Fruit fly (Drosophila melanogaster): Measurements from ENCODE around the gene Manf.

Gene Manf

DNA sequence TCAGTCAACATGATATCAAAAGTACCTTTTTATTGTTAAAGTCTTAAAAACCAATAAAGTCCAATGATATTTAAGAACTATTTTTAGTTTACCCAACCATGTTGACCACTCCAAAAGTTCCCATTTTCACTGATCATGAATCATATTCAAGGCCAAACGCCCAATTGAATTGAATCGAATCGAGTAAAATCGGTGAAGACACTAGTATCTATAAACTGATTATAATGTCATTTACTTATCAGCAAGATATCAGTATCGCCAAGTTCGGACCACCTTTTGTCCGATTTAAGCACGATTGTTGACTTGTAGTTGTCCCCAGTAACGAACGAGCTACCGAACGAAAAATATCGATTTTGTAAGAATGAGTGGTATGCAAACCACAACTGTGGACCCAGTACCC lies 26.1 kb upstream of the Manf start, which contains the start of gene CG6901:
Gene CG6901, plus strand, starts transcription at position 323 of the 400 bp plus-strand sequence.
- TF ChIP-seq dsf (GFP tag; optimal IDR thresholded peaks at IDR 0.05; ENCODE audit: borderline replicate concordance) (no peak), Hr78 (GFP tag; optimal IDR thresholded peaks at IDR 0.05) (no peak), Abd-B (GFP tag; optimal IDR thresholded peaks at IDR 0.05) (no peak), tai (GFP tag; optimal IDR thresholded peaks at IDR 0.05) (no peak), jim (GFP tag; optimal IDR thresholded peaks at IDR 0.05) (no peak), Hnf4 (GFP tag; optimal IDR thresholded peaks at IDR 0.05) (no peak), Dfd (GFP tag; optimal IDR thresholded peaks at IDR 0.05) (no peak), Myc (optimal IDR thresholded peaks at IDR 0.05) (no peak), Sp1 (GFP tag; optimal IDR thresholded peaks at IDR 0.05) (no peak)

DNA sequence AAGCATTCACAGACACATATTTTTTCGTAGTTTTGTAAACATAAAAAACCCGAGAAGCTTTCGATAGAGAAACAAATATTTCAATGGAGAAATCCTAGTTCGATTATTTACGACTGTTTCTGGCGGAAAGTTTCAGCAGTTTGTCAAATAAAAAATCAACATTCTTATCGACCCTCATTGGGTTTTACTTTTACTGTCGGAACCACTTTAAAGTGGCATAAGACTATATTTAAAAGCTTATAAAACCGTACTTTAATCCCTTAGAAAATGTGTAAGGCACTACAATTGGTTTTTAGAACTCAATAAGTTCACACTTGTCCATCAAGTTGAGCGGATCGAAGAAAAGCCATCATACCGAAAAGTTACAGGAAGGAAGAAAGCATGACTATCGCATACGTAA lies 24.0 kb upstream of the Manf start, which contains the start of gene CG17929:
Gene CG17929, plus strand, starts transcription at position 301 of the 400 bp plus-strand sequence.
- TF ChIP-seq woc (GFP tag; optimal IDR thresholded peaks at IDR 0.05) (no peak), Hr83 (GFP tag; optimal IDR thresholded peaks at IDR 0.05; ENCODE audit: poor library complexity, severe bottlenecking) (no peak), foxo (GFP tag; optimal IDR thresholded peaks at IDR 0.05) (no peak), ey (GFP tag; optimal IDR thresholded peaks at IDR 0.05) (no peak), Jra (GFP tag; optimal IDR thresholded peaks at IDR 0.05) (no peak), dmrt93B (GFP tag; optimal IDR thresholded peaks at IDR 0.05) (no peak), CrebA (GFP tag; optimal IDR thresholded peaks at IDR 0.05; ENCODE audit: borderline replicate concordance) (no peak), OdsH (GFP tag; optimal IDR thresholded peaks at IDR 0.05) (no peak), Dfd (GFP tag; optimal IDR thresholded peaks at IDR 0.05) (no peak), sv (GFP tag; optimal IDR thresholded peaks at IDR 0.05) (no peak)

DNA sequence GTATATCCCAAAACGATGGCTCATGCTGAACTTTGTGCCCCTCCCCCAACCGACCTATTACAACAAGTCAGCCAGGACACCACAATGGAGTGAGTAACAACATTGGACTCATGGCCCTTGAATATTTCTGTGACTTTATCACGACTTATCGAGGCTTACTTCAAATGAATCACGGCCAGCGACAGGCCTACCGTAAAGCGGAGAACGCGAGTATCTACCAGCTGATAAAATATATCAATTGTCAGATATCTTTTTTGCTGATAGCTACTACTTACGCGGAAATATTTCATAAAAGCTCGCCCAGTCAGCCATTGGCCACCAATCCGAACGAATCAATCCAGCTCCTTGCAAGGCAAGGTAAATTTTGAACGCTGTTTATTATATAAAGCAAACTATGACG lies 21.7 kb upstream of the Manf start, which contains the start of gene CG17930:
Gene CG17930, plus strand, starts transcription at position 301 of the 400 bp plus-strand sequence.
- TF ChIP-seq Dif (GFP tag; optimal IDR thresholded peaks at IDR 0.05; ENCODE audit: partially characterized antibody) (no peak), CrebA (GFP tag; optimal IDR thresholded peaks at IDR 0.05; ENCODE audit: borderline replicate concordance) (no peak), Dfd (GFP tag; optimal IDR thresholded peaks at IDR 0.05) (no peak), Hnf4 (GFP tag; optimal IDR thresholded peaks at IDR 0.05) (no peak), sage (GFP tag; optimal IDR thresholded peaks at IDR 0.05) (no peak), foxo (GFP tag; optimal IDR thresholded peaks at IDR 0.05) (no peak)

DNA sequence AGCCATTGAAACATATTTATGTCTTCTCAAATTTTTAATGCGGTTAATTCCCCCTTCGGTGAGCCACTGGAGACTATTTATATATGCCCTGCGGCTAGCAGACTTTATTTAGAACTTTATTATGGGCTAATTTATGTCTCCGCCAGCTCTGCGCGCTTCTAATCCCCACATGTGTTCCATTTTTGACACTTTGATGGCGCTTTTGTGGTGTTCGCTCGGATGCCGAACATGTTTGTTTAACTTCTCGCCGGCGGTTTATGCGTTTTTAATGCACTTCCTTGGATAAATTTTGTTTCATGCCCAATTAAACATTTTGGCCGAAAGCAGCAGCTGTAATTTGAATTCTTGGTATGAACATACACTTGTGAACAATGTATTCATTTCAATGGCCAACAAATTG lies 19.4 kb upstream of the Manf start:
- TF ChIP-seq sv (GFP tag; optimal IDR thresholded peaks at IDR 0.05) (no peak), ey (GFP tag; optimal IDR thresholded peaks at IDR 0.05) (no peak), h (GFP tag; optimal IDR thresholded peaks at IDR 0.05) (no peak), Mio (GFP tag; optimal IDR thresholded peaks at IDR 0.05) (no peak), CG9705 (GFP tag; optimal IDR thresholded peaks at IDR 0.05) (no peak), jim (GFP tag; optimal IDR thresholded peaks at IDR 0.05) (no peak), brk (GFP tag; optimal IDR thresholded peaks at IDR 0.05) (no peak), OdsH (GFP tag; optimal IDR thresholded peaks at IDR 0.05) (no peak), dl (GFP tag; optimal IDR thresholded peaks at IDR 0.05; ENCODE audit: insufficient read depth in 1 of 2, partially characterized antibody in 2 of 2) (no peak), N (GFP tag; optimal IDR thresholded peaks at IDR 0.05) (no peak), woc (GFP tag; optimal IDR thresholded peaks at IDR 0.05) (no peak), CG32264 (GFP tag; optimal IDR thresholded peaks at IDR 0.05) (no peak), sage (GFP tag; optimal IDR thresholded peaks at IDR 0.05) (no peak), HLH106 (tag; optimal IDR thresholded peaks at IDR 0.05) (no peak), Rel (GFP tag; optimal IDR thresholded peaks at IDR 0.05) (no peak), Rel (tag; optimal IDR thresholded peaks at IDR 0.05) (no peak), psq (GFP tag; optimal IDR thresholded peaks at IDR 0.05) (no peak)

DNA sequence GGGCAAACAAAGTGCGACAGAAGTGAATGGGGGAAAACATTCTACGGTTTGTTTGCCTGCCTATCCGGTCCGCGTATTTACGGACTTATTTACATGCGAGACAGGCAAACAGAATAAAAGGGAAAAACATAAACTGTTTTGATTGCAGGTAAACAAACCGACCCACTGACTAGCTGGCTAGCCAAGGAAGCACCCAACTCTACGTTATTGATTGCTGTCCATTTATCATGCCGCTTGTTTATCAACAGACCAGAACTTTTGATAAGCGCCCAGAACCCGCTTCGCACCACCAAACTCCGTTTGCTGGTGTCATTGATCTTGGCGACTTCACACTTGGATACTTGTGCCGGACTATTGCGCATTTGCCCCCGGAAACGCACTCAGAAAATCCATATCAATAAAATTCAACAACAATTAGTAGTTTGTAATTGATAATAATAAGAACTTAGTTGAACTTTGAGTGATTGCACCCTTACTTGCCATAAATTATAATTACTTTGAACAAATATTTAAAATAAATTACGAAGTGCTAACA lies 17.3 kb upstream of the Manf start:
- TF ChIP-seq lola (GFP tag; optimal IDR thresholded peaks at IDR 0.05) (no peak), Myc (optimal IDR thresholded peaks at IDR 0.05) (no peak), OdsH (GFP tag; optimal IDR thresholded peaks at IDR 0.05) (peak; percentile 22), foxo (GFP tag; optimal IDR thresholded peaks at IDR 0.05) (peak in 1 of 2 experiments; percentile 46), dsf (GFP tag; optimal IDR thresholded peaks at IDR 0.05; ENCODE audit: borderline replicate concordance) (no peak), ey (GFP tag; optimal IDR thresholded peaks at IDR 0.05) (peak; percentile 9), Vsx2 (GFP tag; optimal IDR thresholded peaks at IDR 0.05; ENCODE audit: partially characterized antibody) (no peak), Hr78 (GFP tag; optimal IDR thresholded peaks at IDR 0.05) (no peak), fru (GFP tag; optimal IDR thresholded peaks at IDR 0.05) (peak; percentile 10), h (GFP tag; optimal IDR thresholded peaks at IDR 0.05) (peak; percentile 33), Dfd (GFP tag; optimal IDR thresholded peaks at IDR 0.05) (no peak), rgr (GFP tag; optimal IDR thresholded peaks at IDR 0.05) (peak; percentile 15), usp (GFP tag; optimal IDR thresholded peaks at IDR 0.05) (no peak), Rel (GFP tag; optimal IDR thresholded peaks at IDR 0.05) (no peak), Rel (tag; optimal IDR thresholded peaks at IDR 0.05) (peak; percentile 36), sv (GFP tag; optimal IDR thresholded peaks at IDR 0.05) (peak; percentile 14), HLH106 (tag; optimal IDR thresholded peaks at IDR 0.05) (peak; percentile 30), Dif (GFP tag; optimal IDR thresholded peaks at IDR 0.05; ENCODE audit: partially characterized antibody) (no peak), dmrt93B (GFP tag; optimal IDR thresholded peaks at IDR 0.05) (no peak), Sp1 (GFP tag; optimal IDR thresholded peaks at IDR 0.05) (peak; percentile 35), jim (GFP tag; optimal IDR thresholded peaks at IDR 0.05) (no peak)

All from whole organism, wandering third instar larva.